Fruit fly (Drosophila melanogaster) whole organism, wandering third instar larva: ENCODE measurements around the gene spir.

Experiments used
- Abd-B ChIP-seq: fragments of >200 bp; optimal IDR thresholded peaks from 2 replicates; lab custom pipeline; 2017; ENCODE audit warnings: missing biosample characterization, missing genetic modification characterization
- GATAd ChIP-seq: sonication (Bioruptor generic); optimal IDR thresholded peaks from 2 replicates; lab custom pipeline; 2016; ENCODE audit warnings: missing biosample characterization, missing genetic modification characterization
- Hr78 ChIP-seq: fragments of >200 bp; optimal IDR thresholded peaks from 2 replicates; lab custom pipeline; 2017; ENCODE audit warnings: missing biosample characterization, missing genetic modification characterization
- N ChIP-seq: fragments of >200 bp; optimal IDR thresholded peaks from 2 replicates; lab custom pipeline; 2018; ENCODE audit warnings: missing biosample characterization, missing external identifiers, missing genetic modification characterization
- dl ChIP-seq, 2 experiments: fragments of 175-275, 200-275 bp in 1 of 2; fragments of 200-275 bp in 1 of 2; sonication (Bioruptor generic); optimal IDR thresholded peaks; lab custom pipeline; 2018; ENCODE audit warnings: mild to moderate bottlenecking in 2 of 2, missing biosample characterization in 2 of 2, missing genetic modification characterization in 2 of 2, moderate library complexity in 2 of 2; ENCODE audit not compliant: partially characterized antibody in 2 of 2, insufficient read depth in 1 of 2
- woc ChIP-seq: sonication (Bioruptor generic); optimal IDR thresholded peaks from 2 replicates; lab custom pipeline; 2016; ENCODE audit warnings: missing biosample characterization, mild to moderate bottlenecking, missing genetic modification characterization

DNA sequence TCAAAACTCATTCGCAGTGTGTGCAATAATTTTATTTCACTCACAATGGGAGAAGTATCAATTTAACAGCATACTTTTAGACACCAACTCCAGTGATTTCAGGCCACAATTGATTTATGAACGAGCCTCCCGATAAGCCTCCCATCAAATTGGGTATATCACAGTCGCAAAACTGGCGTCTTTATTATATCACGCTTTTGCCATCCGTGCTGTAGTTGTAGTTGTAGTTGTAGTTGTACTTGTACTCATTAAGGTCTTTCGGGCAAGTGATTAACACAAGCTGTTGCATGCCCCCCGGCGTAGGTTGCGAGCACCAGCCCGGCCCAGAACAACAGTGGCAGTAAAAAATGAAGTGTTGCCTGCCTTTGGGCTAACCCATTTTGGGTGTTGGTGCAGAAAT is 20.4 kb upstream of the spir start:
- no peak for TF ChIP-seq GATAd (GFP tag; lab: Kevin White, UChicago)
- no peak for TF ChIP-seq dl (GFP tag; optimal IDR thresholded peaks at IDR 0.05; lab: Kevin White, UChicago; ENCODE audit: insufficient read depth in 1 of 2, partially characterized antibody in 2 of 2)
- TF ChIP-seq N, result peak; percentile 71
- no peak for TF ChIP-seq Hr78 (GFP tag; lab: Kevin White, UChicago)
- no peak for TF ChIP-seq woc (GFP tag; lab: Kevin White, UChicago)
- TF ChIP-seq Abd-B (GFP tag; lab: Kevin White, UChicago), result peak; percentile 1
